Worm (Caenorhabditis elegans): ENCODE data around the gene ndab-2.

Gene ndab-2

ce11 chrIII:7203130-7203775, 22.7 kb downstream of the ndab-2 start:
- TF ChIP-seq mdl-1 (tag; optimal IDR thresholded peaks at IDR 0.05): no peak
- no peak for TF ChIP-seq crh-2 (tag; optimal IDR thresholded peaks at IDR 0.05)
- TF ChIP-seq nhr-25 (tag; optimal IDR thresholded peaks at IDR 0.05): peak; percentile 67
- TF ChIP-seq blmp-1 (tag; optimal IDR thresholded peaks at IDR 0.05; ENCODE audit: insufficient read depth): peak; percentile 6
- peak; percentile 75 for TF ChIP-seq egl-27 (tag; optimal IDR thresholded peaks at IDR 0.05)
- TF ChIP-seq nhr-21 (tag; optimal IDR thresholded peaks at IDR 0.05): peak; percentile 65
- TF ChIP-seq lin-11 (tag; optimal IDR thresholded peaks at IDR 0.05): no peak
- peak; percentile 50 for TF ChIP-seq sma-9 (GFP tag; optimal IDR thresholded peaks at IDR 0.05)
- TF ChIP-seq sma-9 (tag; optimal IDR thresholded peaks at IDR 0.05): no peak
- peak; percentile 27 for TF ChIP-seq sma-3 (GFP tag; optimal IDR thresholded peaks at IDR 0.05)
- TF ChIP-seq lsy-2 (tag; optimal IDR thresholded peaks at IDR 0.05): peak in 1 of 2 experiments; percentile 20
- TF ChIP-seq gmeb-1 (tag; optimal IDR thresholded peaks at IDR 0.05): peak; percentile 45
- peak; percentile 42 for TF ChIP-seq fos-1 (tag; optimal IDR thresholded peaks at IDR 0.05)
- TF ChIP-seq lin-39 (tag; optimal IDR thresholded peaks at IDR 0.05): no peak
- no peak for TF ChIP-seq mbf-1 (tag; optimal IDR thresholded peaks at IDR 0.05)

DNA sequence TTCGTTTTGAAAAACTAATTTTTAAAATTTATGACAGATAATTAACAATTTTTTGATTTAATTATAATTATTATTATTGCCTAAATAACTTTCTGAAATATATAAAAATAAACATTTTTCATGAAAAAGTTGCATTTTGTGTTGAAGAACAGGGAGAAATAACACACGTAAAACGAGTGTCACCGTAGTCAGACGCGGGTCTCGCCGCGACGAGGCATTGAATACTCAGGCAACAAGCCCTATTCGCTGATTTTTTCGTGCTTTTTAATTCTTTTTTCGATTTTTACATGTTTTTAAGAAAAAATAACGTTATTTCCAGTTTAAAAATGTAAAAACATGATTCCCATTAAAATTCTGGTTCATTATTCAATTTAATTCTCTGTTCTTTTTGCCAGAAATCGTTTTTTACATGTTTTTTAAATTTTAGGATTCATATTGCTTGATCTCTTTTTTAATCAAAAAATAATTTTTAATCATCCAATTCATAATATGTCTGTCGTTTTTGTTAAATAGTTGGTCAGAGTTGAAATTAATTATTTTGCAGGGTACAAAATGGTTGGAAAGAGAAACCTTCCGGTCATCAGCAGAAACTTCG, 27.4 kb downstream of the ndab-2 start, which contains the start of gene rpl-6:
rpl-6 (plus strand) TSS at position 545 of the 595 bp plus-strand sequence.
- TF ChIP-seq zag-1 (tag; optimal IDR thresholded peaks at IDR 0.05): peak; percentile 70
- TF ChIP-seq unc-39 (tag; optimal IDR thresholded peaks at IDR 0.05): no peak
- TF ChIP-seq nhr-11 (tag; optimal IDR thresholded peaks at IDR 0.05): no peak
- peak; percentile 86 for TF ChIP-seq sma-9 (GFP tag; optimal IDR thresholded peaks at IDR 0.05)
- TF ChIP-seq sma-9 (tag; optimal IDR thresholded peaks at IDR 0.05): no peak
- TF ChIP-seq Y55F3AM.14 (GFP tag; optimal IDR thresholded peaks at IDR 0.05): no peak
- peak; percentile 90 for TF ChIP-seq nhr-129 (tag; optimal IDR thresholded peaks at IDR 0.05)
- no peak for TF ChIP-seq lin-39 (tag; optimal IDR thresholded peaks at IDR 0.05)
- TF ChIP-seq ama-1 (optimal IDR thresholded peaks at IDR 0.05): peak; percentile 41
- peak; percentile 25 for TF ChIP-seq ceh-82 (tag; optimal IDR thresholded peaks at IDR 0.05)
- TF ChIP-seq nhr-21 (tag; optimal IDR thresholded peaks at IDR 0.05): peak; percentile 88
- TF ChIP-seq lsy-2 (tag; optimal IDR thresholded peaks at IDR 0.05): peak; percentile 98 to 100
- TF ChIP-seq mbf-1 (tag; optimal IDR thresholded peaks at IDR 0.05): no peak
- no peak for TF ChIP-seq nhr-10 (tag; optimal IDR thresholded peaks at IDR 0.05)
- peak; percentile 93 for TF ChIP-seq lin-13 (GFP tag; optimal IDR thresholded peaks at IDR 0.05)
- TF ChIP-seq nhr-237 (tag; optimal IDR thresholded peaks at IDR 0.05): no peak
- TF ChIP-seq ztf-1 (GFP tag; conservative IDR thresholded peaks at IDR 0.05): no peak
- TF ChIP-seq peb-1 (tag; optimal IDR thresholded peaks at IDR 0.05): no peak
- TF ChIP-seq fos-1 (tag; optimal IDR thresholded peaks at IDR 0.05): peak; percentile 77
- peak; percentile 94 for TF ChIP-seq lin-11 (tag; optimal IDR thresholded peaks at IDR 0.05)
- peak; percentile 89 for TF ChIP-seq gmeb-1 (tag; optimal IDR thresholded peaks at IDR 0.05)
- TF ChIP-seq nhr-25 (tag; optimal IDR thresholded peaks at IDR 0.05): peak; percentile 89
- TF ChIP-seq blmp-1 (tag; optimal IDR thresholded peaks at IDR 0.05; ENCODE audit: insufficient read depth): peak; percentile 72
- TF ChIP-seq mdl-1 (tag; optimal IDR thresholded peaks at IDR 0.05): peak in 1 of 2 experiments; percentile 68
- TF ChIP-seq unc-62 (GFP tag; optimal IDR thresholded peaks at IDR 0.05): no peak
- peak; percentile 99 for TF ChIP-seq unc-55 (GFP tag; optimal IDR thresholded peaks at IDR 0.05)
- TF ChIP-seq skn-1 (tag; optimal IDR thresholded peaks at IDR 0.05): peak; percentile 5
- peak; percentile 58 for TF ChIP-seq nhr-6 (tag; optimal IDR thresholded peaks at IDR 0.05)
- peak; percentile 92 for TF ChIP-seq C34F6.9 (tag; optimal IDR thresholded peaks at IDR 0.05)
- TF ChIP-seq sem-4 (tag; optimal IDR thresholded peaks at IDR 0.05): peak; percentile 80
- peak; percentile 77 for TF ChIP-seq F13H6.1 (tag; optimal IDR thresholded peaks at IDR 0.05)
- no peak for TF ChIP-seq alr-1 (tag; optimal IDR thresholded peaks at IDR 0.05)
- peak; percentile 47 for TF ChIP-seq snpc-4 (tag; optimal IDR thresholded peaks at IDR 0.05)
- TF ChIP-seq nhr-77 (tag; optimal IDR thresholded peaks at IDR 0.05): peak; percentile 50
- no peak for TF ChIP-seq dmd-4 (tag; optimal IDR thresholded peaks at IDR 0.05)
- TF ChIP-seq mab-5 (tag; optimal IDR thresholded peaks at IDR 0.05): peak; percentile 80
- TF ChIP-seq egl-27 (tag; optimal IDR thresholded peaks at IDR 0.05): peak; percentile 76
- TF ChIP-seq sma-3 (GFP tag; optimal IDR thresholded peaks at IDR 0.05): peak; percentile 91
- peak; percentile 28 for TF ChIP-seq R02D3.7 (tag; optimal IDR thresholded peaks at IDR 0.05)
- TF ChIP-seq crh-2 (tag; optimal IDR thresholded peaks at IDR 0.05): peak; percentile 95
- peak; percentile 73 for TF ChIP-seq ztf-4 (tag; optimal IDR thresholded peaks at IDR 0.05)
- TF ChIP-seq ztf-11 (tag; optimal IDR thresholded peaks at IDR 0.05): no peak
- peak; percentile 17 for TF ChIP-seq ceh-16 (tag; optimal IDR thresholded peaks at IDR 0.05)
- no peak for TF ChIP-seq aly-2 (tag; optimal IDR thresholded peaks at IDR 0.05)
- peak; percentile 85 for TF ChIP-seq ZK546.5 (tag; optimal IDR thresholded peaks at IDR 0.05)
